Worm (Caenorhabditis elegans) whole organism, early embryonic: ENCODE data around the gene gbh-1.

Source experiments
- B0310.2 ChIP-seq: sonication (generic microtip); optimal IDR thresholded peaks from 2 replicates; lab custom pipeline; 2016; ENCODE audit warnings: mild to moderate bottlenecking, missing genetic modification characterization, missing compliant biosample characterization
- F13C5.2 ChIP-seq: sonication (generic microtip); optimal IDR thresholded peaks from 2 replicates; lab custom pipeline; 2017; ENCODE audit warnings: mild to moderate bottlenecking, missing genetic modification characterization, inconsistent platforms, missing compliant biosample characterization
- aly-1 ChIP-seq: sonication (generic microtip); optimal IDR thresholded peaks from 2 replicates; lab custom pipeline; 2016; ENCODE audit warnings: missing genetic modification characterization, missing compliant biosample characterization
- ama-1 ChIP-seq: fragments of 150-350 bp; optimal IDR thresholded peaks from 2 replicates; lab custom pipeline; 2014
- ceh-13 ChIP-seq: fragments of 200-800 bp; sonication (Bioruptor generic); optimal IDR thresholded peaks from 2 replicates; lab custom pipeline; 2018; ENCODE audit warnings: mild to moderate bottlenecking, missing genetic modification characterization, missing compliant biosample characterization
- ceh-36 ChIP-seq: sonication (generic microtip); optimal IDR thresholded peaks from 2 replicates; lab custom pipeline; 2016; ENCODE audit warnings: missing genetic modification characterization, inconsistent platforms, missing compliant biosample characterization
- ets-7 ChIP-seq: sonication (generic microtip); optimal IDR thresholded peaks from 2 replicates; lab custom pipeline; 2016; ENCODE audit warnings: missing genotype, missing genetic modification characterization, missing compliant biosample characterization
- flt-1 ChIP-seq: fragments of 200-800 bp; sonication (Bioruptor generic); IDR thresholded peaks from 2 replicates; pipeline ENCODE4 v1.3.6; 2022; ENCODE audit warnings: missing genetic modification characterization, missing compliant biosample characterization
- hmbx-1 ChIP-seq: sonication (generic microtip); optimal IDR thresholded peaks from 2 replicates; lab custom pipeline; 2016; ENCODE audit warnings: mild to moderate bottlenecking, missing genetic modification characterization, missing compliant biosample characterization
- hmg-4 ChIP-seq: fragments of 200-800 bp; sonication (Bioruptor generic); optimal IDR thresholded peaks from 2 replicates; lab custom pipeline; 2018; ENCODE audit warnings: mild to moderate bottlenecking, missing genetic modification characterization, missing compliant biosample characterization
- hnd-1 ChIP-seq: sonication (generic microtip); optimal IDR thresholded peaks from 2 replicates; lab custom pipeline; 2016; ENCODE audit warnings: missing genetic modification characterization, missing compliant biosample characterization
- pes-1 ChIP-seq: fragments of 200-800 bp; sonication (Bioruptor generic); IDR thresholded peaks from 2 replicates; pipeline ENCODE4 v1.3.6; 2022; ENCODE audit warnings: missing genetic modification reagents, missing genetic modification characterization, missing compliant biosample characterization
- scrt-1 ChIP-seq: fragments of 200-800 bp; sonication (Bioruptor generic); IDR thresholded peaks from 2 replicates; pipeline ENCODE4 v1.3.6; 2022; ENCODE audit warnings: missing genetic modification characterization, missing compliant biosample characterization
- sea-1 ChIP-seq: fragments of 200-800 bp; sonication (Bioruptor generic); conservative IDR thresholded peaks from 2 replicates; pipeline ENCODE4 v1.3.6; 2022; ENCODE audit warnings: missing genetic modification characterization, missing compliant biosample characterization
- tbx-11 ChIP-seq: fragments of 200-800 bp; sonication (Bioruptor generic); IDR thresholded peaks from 2 replicates; pipeline ENCODE4 v1.3.6; 2022; ENCODE audit warnings: missing genetic modification characterization, missing compliant biosample characterization
- tbx-37 ChIP-seq: fragments of 200-800 bp; sonication (Bioruptor generic); conservative IDR thresholded peaks from 2 replicates; pipeline ENCODE4 v1.3.6; 2022; ENCODE audit warnings: missing genetic modification reagents, missing genetic modification characterization, missing compliant biosample characterization
- tra-4 ChIP-seq: sonication (generic microtip); optimal IDR thresholded peaks from 2 replicates; lab custom pipeline; 2017; ENCODE audit warnings: missing genetic modification characterization, missing compliant biosample characterization

Gene gbh-1

ce11 chrII:10658576-10659256 lies 34.9 kb downstream of the gbh-1 start, which contains the start of the genes snu-13 and rsp-7:
snu-13 (minus strand) TSS chrII:10658626.
rsp-7 (plus strand) TSS chrII:10659206.
- TF ChIP-seq flt-1 (no peak), tra-4 (tag; lab: Kevin White, UChicago) (no peak), sea-1 (no peak), hmbx-1 (tag; lab: Kevin White, UChicago) (no peak), pes-1 (GFP tag; lab: Robert Waterston, UW) (no peak), B0310.2 (tag; lab: Kevin White, UChicago) (no peak), hnd-1 (no peak), scrt-1 (GFP tag; lab: Robert Waterston, UW) (no peak), ets-7 (tag; lab: Kevin White, UChicago) (no peak), ceh-36 (no peak), tbx-11 (GFP tag; lab: Robert Waterston, UW) (no peak), tbx-37 (GFP tag; lab: Robert Waterston, UW) (no peak), ceh-13 (no peak), aly-1 (tag; lab: Kevin White, UChicago) (no peak), F13C5.2 (tag; lab: Kevin White, UChicago) (no peak), ama-1 (lab: Kevin White, UChicago) (no peak), hmg-4 (no peak)

ce11 chrII:10657632-10658108 lies 35.9 kb downstream of the gbh-1 start, which contains the start of gene lact-3:
lact-3 (minus strand) TSS chrII:10657682.
- no peak for TF ChIP-seq aly-1 (tag; lab: Kevin White, UChicago)
- TF ChIP-seq sea-1, result 0 out of 2 replicates have a peak, but pooled peaks have one; percentile 9

- TF ChIP-seq tra-4 (tag; lab: Kevin White, UChicago) (no peak), tbx-37 (GFP tag; lab: Robert Waterston, UW) (no peak), B0310.2 (tag; lab: Kevin White, UChicago) (no peak)
Measured at ce11 chrII:10656395-10656794, 37.2 kb downstream of the gbh-1 start.

ce11 chrII:10654435-10654834 lies 39.2 kb downstream of the gbh-1 start:
- TF ChIP-seq scrt-1 (GFP tag; lab: Robert Waterston, UW), result no peak
- TF ChIP-seq hnd-1, result no peak
- no peak for TF ChIP-seq hmbx-1 (tag; lab: Kevin White, UChicago)
- no peak for TF ChIP-seq B0310.2 (tag; lab: Kevin White, UChicago)
- no peak for TF ChIP-seq ceh-36
- no peak for TF ChIP-seq pes-1 (GFP tag; lab: Robert Waterston, UW)
- TF ChIP-seq ets-7 (tag; lab: Kevin White, UChicago), result no peak
- TF ChIP-seq ama-1 (lab: Kevin White, UChicago), result no peak
- TF ChIP-seq tbx-11 (GFP tag; lab: Robert Waterston, UW), result no peak
- no peak for TF ChIP-seq sea-1
- TF ChIP-seq F13C5.2 (tag; lab: Kevin White, UChicago), result no peak
- TF ChIP-seq tra-4 (tag; lab: Kevin White, UChicago), result no peak
- TF ChIP-seq ceh-13, result no peak
- no peak for TF ChIP-seq aly-1 (tag; lab: Kevin White, UChicago)
- no peak for TF ChIP-seq tbx-37 (GFP tag; lab: Robert Waterston, UW)

- TF ChIP-seq B0310.2 (tag; lab: Kevin White, UChicago) (no peak), ama-1 (lab: Kevin White, UChicago) (no peak)
Measured at ce11 chrII:10653559-10653958, 40.0 kb downstream of the gbh-1 start.

- TF ChIP-seq tbx-11 (GFP tag; lab: Robert Waterston, UW) (no peak), F13C5.2 (tag; lab: Kevin White, UChicago) (no peak), hmbx-1 (tag; lab: Kevin White, UChicago) (no peak), scrt-1 (GFP tag; lab: Robert Waterston, UW) (no peak), hnd-1 (no peak), tra-4 (tag; lab: Kevin White, UChicago) (no peak), sea-1 (no peak), ceh-13 (no peak), B0310.2 (tag; lab: Kevin White, UChicago) (no peak), ceh-36 (no peak), ets-7 (tag; lab: Kevin White, UChicago) (no peak), tbx-37 (GFP tag; lab: Robert Waterston, UW) (no peak), pes-1 (GFP tag; lab: Robert Waterston, UW) (no peak), flt-1 (no peak), ama-1 (lab: Kevin White, UChicago) (no peak), hmg-4 (no peak), aly-1 (tag; lab: Kevin White, UChicago) (no peak)
Measured at ce11 chrII:10652112-10652511, 41.5 kb downstream of the gbh-1 start, which contains the start of gene nphp-1. nphp-1 (minus strand) TSS chrII:10652256.

- TF ChIP-seq hmbx-1 (tag; lab: Kevin White, UChicago) (no peak), pes-1 (GFP tag; lab: Robert Waterston, UW) (no peak)
Measured at ce11 chrII:10646901-10647566, 46.6 kb downstream of the gbh-1 start, which contains the start of gene M28.10. M28.10 (plus strand) TSS chrII:10647516.

ce11 chrII:10643403-10643802 lies 50.2 kb downstream of the gbh-1 start, which contains the start of gene M28.4:
M28.4 (plus strand) TSS chrII:10643703.
- TF ChIP-seq pes-1 (GFP tag; lab: Robert Waterston, UW) (no peak), tbx-37 (GFP tag; lab: Robert Waterston, UW) (no peak), sea-1 (no peak), ceh-13 (no peak), scrt-1 (GFP tag; lab: Robert Waterston, UW) (no peak), ama-1 (lab: Kevin White, UChicago) (no peak), B0310.2 (tag; lab: Kevin White, UChicago) (no peak), F13C5.2 (tag; lab: Kevin White, UChicago) (no peak), ets-7 (tag; lab: Kevin White, UChicago) (no peak), aly-1 (tag; lab: Kevin White, UChicago) (no peak), hmg-4 (no peak), hmbx-1 (tag; lab: Kevin White, UChicago) (no peak), tbx-11 (GFP tag; lab: Robert Waterston, UW) (no peak), flt-1 (no peak), tra-4 (tag; lab: Kevin White, UChicago) (no peak)
